Worm (Caenorhabditis elegans) whole organism, L4/young adult: Measurements from ENCODE around the gene R05G9R.1.

Source experiments
- W03F9.2 ChIP-seq: fragments of 150-350 bp; optimal IDR thresholded peaks from 2 replicates; lab custom pipeline; 2014; ENCODE audit warnings: missing biosample characterization, missing genetic modification characterization
- dao-5 ChIP-seq: sonication (generic microtip); optimal IDR thresholded peaks from 2 replicates; lab custom pipeline; 2016; ENCODE audit warnings: missing genotype, missing genetic modification characterization, moderate library complexity, missing compliant biosample characterization
- him-1 ChIP-seq: sonication (generic microtip); optimal IDR thresholded peaks from 2 replicates; lab custom pipeline; 2016; ENCODE audit warnings: missing genotype, missing genetic modification reagents, missing genetic modification characterization, missing compliant biosample characterization

DNA sequence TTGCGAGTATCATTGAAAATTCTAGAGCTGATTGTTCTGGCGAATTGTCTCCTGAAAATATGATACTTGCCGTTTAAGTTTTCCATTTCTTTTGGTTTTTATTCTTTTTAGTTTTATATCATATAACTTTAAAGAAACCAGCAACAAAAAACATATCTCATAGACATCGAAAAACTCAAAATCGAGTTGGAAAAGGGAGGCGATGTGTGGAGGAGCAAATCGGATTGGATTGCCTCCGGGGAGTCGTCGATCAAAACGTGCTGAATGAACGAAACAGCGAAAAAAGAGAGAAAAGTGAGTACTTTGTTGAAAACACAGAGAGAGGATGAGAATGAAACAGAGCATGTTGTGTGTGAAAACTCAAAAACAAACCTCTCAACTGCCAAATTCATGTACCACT is 16.7 kb downstream of the R05G9R.1 start:
- TF ChIP-seq him-1 (no peak), dao-5 (tag; lab: Kevin White, UChicago) (no peak), W03F9.2 (tag; lab: Kevin White, UChicago) (no peak)
